Worm (Caenorhabditis elegans) whole organism, mixed stage, embryonic: Measurements from ENCODE around the gene ech-4.

Experiments used
- M03D4.4 ChIP-seq: sonication (generic microtip); optimal IDR thresholded peaks from 2 replicates; lab custom pipeline; 2017; ENCODE audit warnings: mild to moderate bottlenecking, missing genetic modification characterization, missing compliant biosample characterization
- bed-3 ChIP-seq: fragments of 200-800 bp; sonication (Bioruptor generic); optimal IDR thresholded peaks from 3 replicates; lab custom pipeline; 2018; ENCODE audit warnings: mild to moderate bottlenecking, missing genetic modification characterization, moderate library complexity, missing compliant biosample characterization
- blmp-1 ChIP-seq: fragments of 150-350 bp; optimal IDR thresholded peaks from 2 replicates; lab custom pipeline; 2014; ENCODE audit warnings: missing biosample characterization, missing genetic modification characterization
- ceh-39 ChIP-seq: fragments of 150-350 bp; optimal IDR thresholded peaks from 2 replicates; lab custom pipeline; 2014; ENCODE audit warnings: missing biosample characterization, missing genetic modification characterization
- ceh-43 ChIP-seq: fragments of 200-800 bp; sonication (Bioruptor generic); optimal IDR thresholded peaks from 2 replicates; lab custom pipeline; 2018; ENCODE audit warnings: mild to moderate bottlenecking, missing genetic modification characterization, moderate library complexity, missing compliant biosample characterization
- ces-1 ChIP-seq: fragments of 150-350 bp; optimal IDR thresholded peaks from 2 replicates; lab custom pipeline; 2014; ENCODE audit warnings: missing biosample characterization, missing genetic modification reagents, missing genetic modification characterization
- drap-1 ChIP-seq: fragments of 200-800 bp; sonication (Bioruptor generic); optimal IDR thresholded peaks from 3 replicates; lab custom pipeline; 2018; ENCODE audit warnings: mild to moderate bottlenecking, missing genetic modification characterization, missing compliant biosample characterization
- elt-1 ChIP-seq: sonication (generic microtip); optimal IDR thresholded peaks from 2 replicates; lab custom pipeline; 2017; ENCODE audit warnings: missing genetic modification characterization, mild to moderate bottlenecking, missing compliant biosample characterization, antibody characterized with exemption, moderate library complexity, borderline replicate concordance; ENCODE audit not compliant: insufficient read depth
- elt-3 ChIP-seq: fragments of 150-350 bp; optimal IDR thresholded peaks from 2 replicates; lab custom pipeline; 2014; ENCODE audit warnings: missing biosample characterization, missing genetic modification characterization
- ham-2 ChIP-seq: fragments of 200-800 bp; sonication (Bioruptor generic); optimal IDR thresholded peaks from 2 replicates; lab custom pipeline; 2018; ENCODE audit warnings: mild to moderate bottlenecking, missing genetic modification characterization, missing compliant biosample characterization
- hlh-1 ChIP-seq: fragments of 150-350 bp; optimal IDR thresholded peaks from 2 replicates; lab custom pipeline; 2014; ENCODE audit warnings: missing biosample characterization, missing genetic modification reagents, missing genetic modification characterization
- lin-13 ChIP-seq: fragments of 150-350 bp; optimal IDR thresholded peaks from 2 replicates; lab custom pipeline; 2014; ENCODE audit warnings: missing biosample characterization, missing genetic modification characterization
- lin-32 ChIP-seq: fragments of 200-800 bp; sonication (Bioruptor generic); optimal IDR thresholded peaks from 2 replicates; lab custom pipeline; 2018; ENCODE audit warnings: mild to moderate bottlenecking, missing genetic modification characterization, missing compliant biosample characterization
- lsy-2 ChIP-seq: fragments of 150-350 bp; optimal IDR thresholded peaks from 2 replicates; lab custom pipeline; 2014; ENCODE audit warnings: missing biosample characterization, missing genetic modification characterization
- mep-1 ChIP-seq: fragments of 150-350 bp; optimal IDR thresholded peaks from 2 replicates; lab custom pipeline; 2017; ENCODE audit warnings: missing biosample characterization, missing genetic modification reagents, missing genetic modification characterization, inconsistent platforms
- mls-2 ChIP-seq: sonication (generic microtip); optimal IDR thresholded peaks from 2 replicates; lab custom pipeline; 2016; ENCODE audit warnings: mild to moderate bottlenecking, missing genetic modification characterization, moderate library complexity, missing compliant biosample characterization
- nhr-237 ChIP-seq: fragments of 150-350 bp; optimal IDR thresholded peaks from 2 replicates; lab custom pipeline; 2014; ENCODE audit warnings: missing biosample characterization, missing genetic modification characterization
- nhr-28 ChIP-seq: fragments of 150-350 bp; optimal IDR thresholded peaks from 2 replicates; lab custom pipeline; 2014; ENCODE audit warnings: missing biosample characterization, missing genetic modification characterization
- nhr-76 ChIP-seq: sonication (generic microtip); optimal IDR thresholded peaks from 2 replicates; lab custom pipeline; 2017; ENCODE audit warnings: missing biosample characterization, missing genetic modification characterization
- pha-4 ChIP-seq: fragments of 150-350 bp; optimal IDR thresholded peaks from 2 replicates; lab custom pipeline; 2018; ENCODE audit warnings: missing biosample characterization, missing genetic modification reagents, missing genetic modification characterization
- sem-2 ChIP-seq: fragments of 200-800 bp; sonication (Bioruptor generic); optimal IDR thresholded peaks from 2 replicates; lab custom pipeline; 2018; ENCODE audit warnings: mild to moderate bottlenecking, missing genetic modification characterization, missing compliant biosample characterization
- sptf-1 ChIP-seq: sonication (generic microtip); optimal IDR thresholded peaks from 2 replicates; lab custom pipeline; 2017; ENCODE audit warnings: mild to moderate bottlenecking, missing genetic modification characterization, moderate library complexity, missing compliant biosample characterization
- tbx-8 ChIP-seq: fragments of 200-800 bp; sonication (Bioruptor generic); optimal IDR thresholded peaks from 2 replicates; lab custom pipeline; 2018; ENCODE audit warnings: mild to moderate bottlenecking, missing genetic modification characterization, moderate library complexity, missing compliant biosample characterization
- unc-39 ChIP-seq: fragments of 150-350 bp; optimal IDR thresholded peaks from 2 replicates; lab custom pipeline; 2014; ENCODE audit warnings: missing biosample characterization, missing genetic modification characterization
- unc-62 ChIP-seq: fragments of 150-350 bp; optimal IDR thresholded peaks from 2 replicates; lab custom pipeline; 2014; ENCODE audit warnings: missing biosample characterization, missing genetic modification reagents, missing genetic modification characterization
- zip-8 ChIP-seq: fragments of 150-350 bp; optimal IDR thresholded peaks from 2 replicates; lab custom pipeline; 2014; ENCODE audit warnings: missing biosample characterization, missing genetic modification characterization
- ztf-11 ChIP-seq: fragments of 150-350 bp; optimal IDR thresholded peaks from 2 replicates; lab custom pipeline; 2014; ENCODE audit warnings: missing biosample characterization, missing genetic modification characterization

The ech-4 gene

ce11 chrII:10798429-10798893 is 22.4 kb upstream of the ech-4 start, which contains the start of gene npp-19:
npp-19 (minus strand) TSS chrII:10798479.
- TF ChIP-seq hlh-1 (tag; lab: Kevin White, UChicago) = peak; percentile 14
- peak; percentile 28 for TF ChIP-seq blmp-1 (tag; lab: Kevin White, UChicago)
- no peak for TF ChIP-seq ztf-11 (tag; lab: Kevin White, UChicago)
- TF ChIP-seq mls-2 (tag; lab: Kevin White, UChicago) = no peak
- TF ChIP-seq sptf-1 (tag; lab: Kevin White, UChicago) = peak; percentile 59
- peak; percentile 84 for TF ChIP-seq lsy-2 (tag; lab: Kevin White, UChicago)
- no peak for TF ChIP-seq zip-8 (tag; lab: Kevin White, UChicago)
- peak; percentile 46 for TF ChIP-seq ces-1 (GFP tag; lab: Kevin White, UChicago)
- peak; percentile 72 for TF ChIP-seq nhr-237 (tag; lab: Kevin White, UChicago)
- TF ChIP-seq ceh-43 (GFP tag; lab: Kevin White, UChicago) = no peak
- no peak for TF ChIP-seq unc-62 (GFP tag; lab: Kevin White, UChicago)
- peak; percentile 47 for TF ChIP-seq lin-13 (tag; lab: Kevin White, UChicago)
- no peak for TF ChIP-seq unc-39 (tag; lab: Kevin White, UChicago)
- TF ChIP-seq pha-4 = peak; percentile 19
- TF ChIP-seq mep-1 (tag; lab: Kevin White, UChicago) = peak; percentile 85

- TF ChIP-seq sem-2 (GFP tag; lab: Kevin White, UChicago) = no peak
- peak; percentile 77 for TF ChIP-seq ces-1 (GFP tag; lab: Kevin White, UChicago)
- TF ChIP-seq, all 35 proteins: peak for 1
These were observed 20.6 kb upstream of the ech-4 start for ce11 chrII:10800209-10800608.

- TF ChIP-seq tbx-8 (GFP tag; lab: Kevin White, UChicago) = no peak
- TF ChIP-seq blmp-1 (tag; lab: Kevin White, UChicago) = no peak
- TF ChIP-seq ces-1 (GFP tag; lab: Kevin White, UChicago) = peak; percentile 17
- TF ChIP-seq zip-8 (tag; lab: Kevin White, UChicago) = no peak
These were observed 16.4 kb upstream of the ech-4 start for ce11 chrII:10804442-10804841.

- no peak for TF ChIP-seq lsy-2 (tag; lab: Kevin White, UChicago)
- TF ChIP-seq elt-1 (tag; lab: Kevin White, UChicago) = no peak
- no peak for TF ChIP-seq drap-1 (GFP tag; lab: Kevin White, UChicago)
- no peak for TF ChIP-seq ceh-43 (GFP tag; lab: Kevin White, UChicago)
- TF ChIP-seq unc-62 (GFP tag; lab: Kevin White, UChicago) = no peak
- no peak for TF ChIP-seq bed-3 (GFP tag; lab: Kevin White, UChicago)
- no peak for TF ChIP-seq nhr-76
- TF ChIP-seq hlh-1 (tag; lab: Kevin White, UChicago) = no peak
- TF ChIP-seq unc-39 (tag; lab: Kevin White, UChicago) = no peak
- no peak for TF ChIP-seq nhr-28
- no peak for TF ChIP-seq ham-2 (GFP tag; lab: Kevin White, UChicago)
- no peak for TF ChIP-seq ces-1 (GFP tag; lab: Kevin White, UChicago)
- TF ChIP-seq lin-13 (tag; lab: Kevin White, UChicago) = no peak
- TF ChIP-seq elt-3 (tag; lab: Kevin White, UChicago) = no peak
- TF ChIP-seq M03D4.4 (tag; lab: Kevin White, UChicago) = no peak
- TF ChIP-seq zip-8 (tag; lab: Kevin White, UChicago) = no peak
These were observed 15.9 kb upstream of the ech-4 start for ce11 chrII:10804907-10805306.

ce11 chrII:10805437-10805836 is 15.4 kb upstream of the ech-4 start, which contains the start of gene ceh-62:
ceh-62 (plus strand) TSS chrII:10805737.
- TF ChIP-seq nhr-76 (no peak), mep-1 (tag; lab: Kevin White, UChicago) (no peak)
- TF ChIP-seq, all 35 proteins: peak for 0

- no peak for TF ChIP-seq bed-3 (GFP tag; lab: Kevin White, UChicago)
- no peak for TF ChIP-seq lin-32 (GFP tag; lab: Kevin White, UChicago)
- no peak for TF ChIP-seq lin-13 (tag; lab: Kevin White, UChicago)
- no peak for TF ChIP-seq ceh-39
- TF ChIP-seq blmp-1 (tag; lab: Kevin White, UChicago) = no peak
- TF ChIP-seq lsy-2 (tag; lab: Kevin White, UChicago) = no peak
- TF ChIP-seq nhr-28 = no peak
- no peak for TF ChIP-seq sptf-1 (tag; lab: Kevin White, UChicago)
- TF ChIP-seq M03D4.4 (tag; lab: Kevin White, UChicago) = no peak
- TF ChIP-seq drap-1 (GFP tag; lab: Kevin White, UChicago) = no peak
- TF ChIP-seq, all 35 proteins: peak for 0
These were observed 12.0 kb upstream of the ech-4 start, which contains the start of gene R06F6.14 for ce11 chrII:10808708-10809343. R06F6.14 (plus strand) TSS chrII:10809293.
